Fruit fly (Drosophila melanogaster) whole organism, embryonic: ENCODE measurements around the gene ppk13.

ENCODE experiments used
- Abd-B ChIP-seq: fragments of 200-800 bp; sonication (Bioruptor generic); optimal IDR thresholded peaks from 2 replicates; lab custom pipeline; 2018; ENCODE audit warnings: missing biosample characterization, mild to moderate bottlenecking, missing genetic modification characterization, moderate library complexity
- Ada2b ChIP-seq: fragments of 200-800 bp; sonication (Bioruptor generic); IDR thresholded peaks from 2 replicates; pipeline ENCODE4 v1.3.6; 2022; ENCODE audit warnings: missing biosample characterization, missing genetic modification characterization
- Antp ChIP-seq: fragments of 200-800 bp; sonication (Bioruptor generic); optimal IDR thresholded peaks from 3 replicates; lab custom pipeline; 2016; ENCODE audit warnings: missing biosample characterization, missing genetic modification characterization
- B-H1 ChIP-seq: fragments of 200-800 bp; sonication (Bioruptor generic); IDR thresholded peaks from 3 replicates; pipeline ENCODE4 v1.3.6; 2022; ENCODE audit warnings: missing biosample characterization, missing genetic modification characterization
- C15 ChIP-seq: fragments of 200-800 bp; sonication (Bioruptor generic); IDR thresholded peaks from 3 replicates; pipeline ENCODE4 v1.3.6; 2022; ENCODE audit warnings: missing biosample characterization, missing genetic modification characterization
- CG10565 ChIP-seq: fragments of 200-800 bp; sonication (Bioruptor generic); optimal IDR thresholded peaks from 3 replicates; lab custom pipeline; 2016; ENCODE audit warnings: missing biosample characterization, mild to moderate bottlenecking, missing genetic modification characterization
- CG11560 ChIP-seq: fragments of 200-800 bp; sonication (Bioruptor generic); IDR thresholded peaks from 3 replicates; pipeline ENCODE4 v1.3.6; 2022; ENCODE audit warnings: missing biosample characterization, missing genetic modification characterization
- CG1233 ChIP-seq: fragments of 200-800 bp; sonication (Bioruptor generic); optimal IDR thresholded peaks from 4 replicates; lab custom pipeline; 2018; ENCODE audit warnings: missing biosample characterization, mild to moderate bottlenecking, missing genetic modification characterization
- CG13624 ChIP-seq: fragments of 200-800 bp; sonication (Bioruptor generic); optimal IDR thresholded peaks from 2 replicates; lab custom pipeline; 2016; ENCODE audit warnings: missing biosample characterization, missing genetic modification characterization
- CG2120 ChIP-seq: fragments of 200-800 bp; sonication (Bioruptor generic); optimal IDR thresholded peaks from 3 replicates; lab custom pipeline; 2016; ENCODE audit warnings: missing biosample characterization, missing genetic modification characterization
- CG31224 ChIP-seq: fragments of 200-800 bp; sonication (Bioruptor generic); IDR thresholded peaks from 2 replicates; pipeline ENCODE4 v1.3.6; 2022; ENCODE audit warnings: missing biosample characterization, missing genetic modification characterization
- CG32772 ChIP-seq: fragments of 200-800 bp; sonication (Bioruptor generic); IDR thresholded peaks from 2 replicates; pipeline ENCODE4 v1.3.6; 2022; ENCODE audit warnings: missing biosample characterization, missing genetic modification characterization
- CG34422 ChIP-seq: fragments of 200-800 bp; sonication (Bioruptor generic); IDR thresholded peaks from 3 replicates; pipeline ENCODE4 v1.3.6; 2022; ENCODE audit warnings: missing biosample characterization, missing genetic modification characterization
- CG4707 ChIP-seq: fragments of 200-800 bp; sonication (Bioruptor generic); optimal IDR thresholded peaks from 2 replicates; lab custom pipeline; 2018; ENCODE audit warnings: missing biosample characterization, mild to moderate bottlenecking, missing genetic modification characterization, moderate library complexity
- CG6683 ChIP-seq: fragments of 200-800 bp; sonication (Bioruptor generic); optimal IDR thresholded peaks from 2 replicates; lab custom pipeline; 2017; ENCODE audit warnings: missing biosample characterization, mild to moderate bottlenecking, missing genetic modification characterization, missing genetic modification reagents
- CG6765 ChIP-seq: fragments of 200-800 bp; sonication (Bioruptor generic); optimal IDR thresholded peaks from 3 replicates; lab custom pipeline; 2017; ENCODE audit warnings: missing biosample characterization, mild to moderate bottlenecking, missing genetic modification characterization
- CG6813 ChIP-seq: fragments of 200-800 bp; sonication (Bioruptor generic); optimal IDR thresholded peaks from 2 replicates; lab custom pipeline; 2017; ENCODE audit warnings: missing biosample characterization, missing genetic modification characterization, mild to moderate bottlenecking, moderate library complexity, missing genetic modification reagents
- CG7786 ChIP-seq: fragments of 200-800 bp; sonication (Bioruptor generic); optimal IDR thresholded peaks from 2 replicates; lab custom pipeline; 2016; ENCODE audit warnings: missing biosample characterization, missing genetic modification characterization
- CG7928 ChIP-seq: fragments of 200-800 bp; sonication (Bioruptor generic); optimal IDR thresholded peaks from 2 replicates; lab custom pipeline; 2017; ENCODE audit warnings: missing biosample characterization, mild to moderate bottlenecking, missing genetic modification characterization
- CG7963 ChIP-seq: fragments of 200-800 bp; sonication (Bioruptor generic); IDR thresholded peaks from 3 replicates; pipeline ENCODE4 v1.3.6; 2022; ENCODE audit warnings: missing biosample characterization, missing genetic modification characterization; ENCODE audit not compliant: partially characterized antibody
- CG9215 ChIP-seq: fragments of 200-800 bp; sonication (Bioruptor generic); IDR thresholded peaks from 2 replicates; pipeline ENCODE4 v1.3.6; 2022; ENCODE audit warnings: missing biosample characterization, missing genetic modification characterization
- CG9727 ChIP-seq: fragments of 200-800 bp; sonication (Bioruptor generic); optimal IDR thresholded peaks from 3 replicates; lab custom pipeline; 2017; ENCODE audit warnings: missing biosample characterization, mild to moderate bottlenecking, missing genetic modification characterization
- CG9876 ChIP-seq: fragments of 200-800 bp; sonication (Bioruptor generic); optimal IDR thresholded peaks from 2 replicates; lab custom pipeline; 2016; ENCODE audit warnings: missing biosample characterization, missing genetic modification characterization
- CG9932 ChIP-seq: fragments of 200-800 bp; sonication (Bioruptor generic); IDR thresholded peaks from 2 replicates; pipeline ENCODE4 v1.3.6; 2022; ENCODE audit warnings: missing biosample characterization, missing genetic modification characterization
- D19B ChIP-seq: fragments of 200-800 bp; sonication (Bioruptor generic); optimal IDR thresholded peaks from 2 replicates; lab custom pipeline; 2017; ENCODE audit warnings: missing biosample characterization, mild to moderate bottlenecking, missing genetic modification characterization
- Gsc ChIP-seq: fragments of 200-800 bp; sonication (Bioruptor generic); IDR thresholded peaks from 2 replicates; pipeline ENCODE4 v1.3.6; 2022; ENCODE audit warnings: missing biosample characterization, missing genetic modification characterization
- H15 ChIP-seq: fragments of 200-800 bp; sonication (Bioruptor generic); IDR thresholded peaks from 3 replicates; pipeline ENCODE4 v1.3.6; 2022; ENCODE audit warnings: missing biosample characterization, missing genetic modification characterization
- H2.0 ChIP-seq: fragments of 200-800 bp; sonication (Bioruptor generic); IDR thresholded peaks from 2 replicates; pipeline ENCODE4 v1.3.6; 2022; ENCODE audit warnings: missing biosample characterization, missing genetic modification characterization
- Hey ChIP-seq: fragments of 200-800 bp; sonication (Bioruptor generic); optimal IDR thresholded peaks from 3 replicates; lab custom pipeline; 2018; ENCODE audit warnings: missing biosample characterization, mild to moderate bottlenecking, missing genetic modification characterization
- Jarid2 ChIP-seq: fragments of 200-800 bp; sonication (Bioruptor generic); optimal IDR thresholded peaks from 3 replicates; lab custom pipeline; 2017; ENCODE audit warnings: mild to moderate bottlenecking, missing biosample characterization, missing genetic modification reagents, missing genetic modification characterization
- Lim3 ChIP-seq: fragments of 200-800 bp; sonication (Bioruptor generic); IDR thresholded peaks from 2 replicates; pipeline ENCODE4 v1.3.6; 2022; ENCODE audit warnings: missing biosample characterization, missing genetic modification characterization
- MBD-R2 ChIP-seq: fragments of 200-800 bp; sonication (Bioruptor generic); IDR thresholded peaks from 2 replicates; pipeline ENCODE4 v1.3.6; 2022; ENCODE audit warnings: missing biosample characterization, missing genetic modification characterization
- Mes4 ChIP-seq: fragments of 200-800 bp; sonication (Bioruptor generic); optimal IDR thresholded peaks from 2 replicates; lab custom pipeline; 2016; ENCODE audit warnings: missing biosample characterization, missing genetic modification characterization
- Taf1 ChIP-seq: fragments of 200-800 bp; sonication (Bioruptor generic); IDR thresholded peaks from 2 replicates; pipeline ENCODE4 v1.3.6; 2022; ENCODE audit warnings: missing biosample characterization, missing genetic modification characterization
- Tbp ChIP-seq: fragments of >200 bp; optimal IDR thresholded peaks from 2 replicates; lab custom pipeline; 2018; ENCODE audit warnings: missing biosample characterization, missing genetic modification characterization
- Trl ChIP-seq, 3 experiments: fragments of >200 bp in 2 of 3; fragments of 200-800 bp in 1 of 3; sonication (Bioruptor generic) in 1 of 3; optimal IDR thresholded peaks; 2 replicates in 1 of 3; 3 replicates in 2 of 3; lab custom pipeline; 2016 to 2017; ENCODE audit warnings: missing biosample characterization in 1 of 3, missing genetic modification characterization in 1 of 3
- ap ChIP-seq: fragments of 200-800 bp; sonication (Bioruptor generic); IDR thresholded peaks from 2 replicates; pipeline ENCODE4 v1.3.6; 2022; ENCODE audit warnings: missing biosample characterization, missing genetic modification characterization
- ash1 ChIP-seq: fragments of 200-800 bp; sonication (Bioruptor generic); optimal IDR thresholded peaks from 2 replicates; lab custom pipeline; 2018; ENCODE audit warnings: missing biosample characterization, mild to moderate bottlenecking, missing genetic modification characterization
- cato ChIP-seq: fragments of 200-800 bp; sonication (Bioruptor generic); optimal IDR thresholded peaks from 2 replicates; lab custom pipeline; 2016; ENCODE audit warnings: missing biosample characterization, missing genetic modification characterization, borderline replicate concordance
- chm ChIP-seq: fragments of 200-800 bp; sonication (Bioruptor generic); IDR thresholded peaks from 2 replicates; pipeline ENCODE4 v1.3.6; 2022; ENCODE audit warnings: missing biosample characterization, missing genetic modification characterization
- crc ChIP-seq: fragments of 200-800 bp; sonication (Bioruptor generic); optimal IDR thresholded peaks from 2 replicates; lab custom pipeline; 2016; ENCODE audit warnings: missing biosample characterization, missing genetic modification characterization
- gce ChIP-seq: fragments of 200-800 bp; sonication (Bioruptor generic); IDR thresholded peaks from 3 replicates; pipeline ENCODE4 v1.3.6; 2022; ENCODE audit warnings: missing biosample characterization, missing genetic modification characterization
- gfzf ChIP-seq: fragments of 200-800 bp; sonication (Bioruptor generic); optimal IDR thresholded peaks from 2 replicates; lab custom pipeline; 2016; ENCODE audit warnings: missing biosample characterization, mild to moderate bottlenecking, missing genetic modification characterization, moderate library complexity
- lilli ChIP-seq: fragments of 200-800 bp; sonication (Bioruptor generic); optimal IDR thresholded peaks from 3 replicates; lab custom pipeline; 2016; ENCODE audit warnings: missing biosample characterization, missing genetic modification characterization
- nom ChIP-seq: fragments of 200-800 bp; sonication (Bioruptor generic); optimal IDR thresholded peaks from 2 replicates; lab custom pipeline; 2017; ENCODE audit warnings: missing biosample characterization, missing genetic modification characterization, mild to moderate bottlenecking, moderate library complexity, missing genetic modification reagents
- ro ChIP-seq: fragments of 200-800 bp; sonication (Bioruptor generic); IDR thresholded peaks from 2 replicates; pipeline ENCODE4 v1.3.6; 2022; ENCODE audit warnings: missing biosample characterization, missing genetic modification characterization
- schlank ChIP-seq: fragments of 200-800 bp; sonication (Bioruptor generic); optimal IDR thresholded peaks from 2 replicates; lab custom pipeline; 2018; ENCODE audit warnings: missing biosample characterization, mild to moderate bottlenecking, missing genetic modification characterization
- scrt ChIP-seq: fragments of 200-800 bp; sonication (Bioruptor generic); optimal IDR thresholded peaks from 2 replicates; lab custom pipeline; 2018; ENCODE audit warnings: missing biosample characterization, mild to moderate bottlenecking, missing genetic modification characterization, moderate library complexity
- ssp ChIP-seq: fragments of 200-800 bp; sonication (Bioruptor generic); IDR thresholded peaks from 2 replicates; pipeline ENCODE4 v1.3.6; 2022; ENCODE audit warnings: missing biosample characterization, missing genetic modification characterization
- tap ChIP-seq: fragments of 200-800 bp; optimal IDR thresholded peaks from 3 replicates; lab custom pipeline; 2019; ENCODE audit warnings: missing biosample characterization, mild to moderate bottlenecking, missing genetic modification characterization, moderate library complexity
- trem ChIP-seq: fragments of 200-800 bp; optimal IDR thresholded peaks from 3 replicates; lab custom pipeline; 2019; ENCODE audit warnings: missing biosample characterization, mild to moderate bottlenecking, missing genetic modification characterization, moderate library complexity
- zfh2 ChIP-seq: fragments of 200-800 bp; sonication (Bioruptor generic); optimal IDR thresholded peaks from 2 replicates; lab custom pipeline; 2016; ENCODE audit warnings: missing biosample characterization, missing genetic modification characterization

The ppk13 gene

DNA sequence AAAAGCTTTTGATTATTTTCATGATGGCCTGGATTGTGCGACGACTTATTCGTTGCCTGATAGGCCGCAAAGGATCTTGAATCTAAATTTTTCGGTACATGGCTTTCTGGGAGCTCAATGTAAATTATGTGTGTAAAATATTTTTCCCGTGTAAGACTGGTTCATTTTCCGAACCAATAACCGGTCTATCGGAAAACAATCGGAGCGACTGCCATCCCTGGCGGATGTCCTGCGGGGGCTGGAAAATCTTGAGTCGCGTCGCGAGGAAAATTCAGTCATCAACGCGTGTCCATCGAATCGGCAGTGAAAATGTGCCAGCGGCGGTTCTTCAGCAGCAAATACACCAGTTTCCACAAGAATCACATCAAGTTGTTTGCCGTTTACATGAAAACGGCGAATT is 15.8 kb upstream of the ppk13 start, which contains the start of the genes CG46307 and Nhe2 (continued):
- TF ChIP-seq trem (tag; lab: Kevin White, UChicago) (peak; percentile 52), CG9215 (GFP tag; lab: Robert Waterston, UW) (no peak), ap (no peak), MBD-R2 (GFP tag; lab: Robert Waterston, UW) (no peak), B-H1 (GFP tag; lab: Robert Waterston, UW) (0 out of 3 replicates have a peak, but pooled peaks have one; percentile 16), CG9932 (no peak), scrt (peak; percentile 5), Abd-B (no peak), CG7928 (GFP tag; lab: Kevin White, UChicago) (peak; percentile 83), cato (GFP tag; lab: Kevin White, UChicago) (no peak), chm (GFP tag; lab: Robert Waterston, UW) (no peak), gfzf (GFP tag; lab: Kevin White, UChicago) (peak; percentile 36), CG6813 (GFP tag; lab: Kevin White, UChicago) (no peak), CG32772 (GFP tag; lab: Robert Waterston, UW) (no peak), Mes4 (no peak), lilli (GFP tag; lab: Kevin White, UChicago) (no peak), Antp (peak; percentile 11), Ada2b (GFP tag; lab: Robert Waterston, UW) (no peak), CG9727 (GFP tag; lab: Kevin White, UChicago) (no peak), Jarid2 (GFP tag; lab: Kevin White, UChicago) (peak; percentile 23), CG6765 (no peak), CG10565 (no peak), Gsc (GFP tag; lab: Robert Waterston, UW) (no peak), CG6683 (GFP tag; lab: Kevin White, UChicago) (no peak), nom (no peak), CG11560 (tag; lab: Robert Waterston, UW) (no peak), D19B (GFP tag; lab: Kevin White, UChicago) (no peak), CG4707 (no peak), ash1 (no peak), CG1233 (GFP tag; lab: Kevin White, UChicago) (no peak), zfh2 (GFP tag; lab: Kevin White, UChicago) (no peak), CG13624 (no peak), H15 (GFP tag; lab: Robert Waterston, UW) (no peak), CG2120 (GFP tag; lab: Kevin White, UChicago) (peak; percentile 21), Tbp (GFP tag; lab: Kevin White, UChicago) (no peak), C15 (GFP tag; lab: Robert Waterston, UW) (no peak), CG7786 (no peak), schlank (tag; lab: Kevin White, UChicago) (no peak), CG9876 (GFP tag; lab: Kevin White, UChicago) (no peak), crc (GFP tag; lab: Kevin White, UChicago) (no peak), ro (GFP tag; lab: Robert Waterston, UW) (no peak), H2.0 (GFP tag; lab: Robert Waterston, UW) (no peak), tap (tag; lab: Kevin White, UChicago) (no peak), CG34422 (GFP tag; lab: Robert Waterston, UW) (0 out of 3 replicates have a peak, but pooled peaks have one; percentile 51), ssp (no peak), CG31224 (GFP tag; lab: Robert Waterston, UW) (no peak), Lim3 (GFP tag; lab: Robert Waterston, UW) (no peak), CG7963 (GFP tag; lab: Robert Waterston, UW) (0 out of 3 replicates have a peak, but pooled peaks have one; percentile 17), Taf1 (GFP tag; lab: Robert Waterston, UW) (no peak), Trl (optimal IDR thresholded peaks at IDR 0.05; lab: Kevin White, UChicago) (no peak), Trl (GFP tag; optimal IDR thresholded peaks at IDR 0.05; lab: Kevin White, UChicago) (no peak), gce (no peak), Hey (tag; lab: Kevin White, UChicago) (no peak)
